Fruit fly (Drosophila melanogaster): Measurements from ENCODE around the gene Saf6.

Gene Saf6

dm6 chr2L:841708-842107, 26.0 kb upstream of the Saf6 start (continued):
- no peak for TF ChIP-seq CG12744 (GFP tag; optimal IDR thresholded peaks at IDR 0.05)
- no peak for TF ChIP-seq CTCF (GFP tag; optimal IDR thresholded peaks at IDR 0.05)
- peak; percentile 18 for TF ChIP-seq CG17568 (GFP tag; optimal IDR thresholded peaks at IDR 0.05)
- peak; percentile 79 for TF ChIP-seq CG3847 (GFP tag; IDR thresholded peaks at IDR 0.05)
- peak; percentile 66; the same call in 2 of the 3 replicates for TF ChIP-seq C15 (GFP tag; IDR thresholded peaks at IDR 0.05)
- TF ChIP-seq CG8944 (GFP tag; optimal IDR thresholded peaks at IDR 0.05), result peak; percentile 65
- TF ChIP-seq so (GFP tag; IDR thresholded peaks at IDR 0.05), result peak; percentile 78
- no peak for TF ChIP-seq bbx (GFP tag; IDR thresholded peaks at IDR 0.05; ENCODE audit: partially characterized antibody)
- TF ChIP-seq Jarid2 (GFP tag; optimal IDR thresholded peaks at IDR 0.05), result peak; percentile 4
- TF ChIP-seq Kr (GFP tag; optimal IDR thresholded peaks at IDR 0.05), result no peak
- peak; percentile 90 for TF ChIP-seq CG12769 (tag; optimal IDR thresholded peaks at IDR 0.05)
- TF ChIP-seq danr (GFP tag; IDR thresholded peaks at IDR 0.05), result peak; percentile 49; the same call in 1 of the 2 replicates
- peak; percentile 73 for TF ChIP-seq Blimp-1 (GFP tag; optimal IDR thresholded peaks at IDR 0.05)
- TF ChIP-seq CG13296 (GFP tag; optimal IDR thresholded peaks at IDR 0.05), result peak; percentile 69
- peak; percentile 48 for TF ChIP-seq sug (tag; optimal IDR thresholded peaks at IDR 0.05)
- TF ChIP-seq Mes4 (GFP tag; optimal IDR thresholded peaks at IDR 0.05), result peak; percentile 63
- peak; percentile 38 for TF ChIP-seq CG8290 (GFP tag; optimal IDR thresholded peaks at IDR 0.05)
- peak in 1 of 2 experiments; percentile 79 for TF ChIP-seq CG8290 (tag; optimal IDR thresholded peaks at IDR 0.05)
- peak; percentile 89 for TF ChIP-seq vvl (GFP tag; IDR thresholded peaks at IDR 0.05)
- peak; percentile 24 for TF ChIP-seq exex (tag; optimal IDR thresholded peaks at IDR 0.05)
- TF ChIP-seq gsb-n (tag; optimal IDR thresholded peaks at IDR 0.05), result no peak
- peak; percentile 51 for TF ChIP-seq Abd-B (GFP tag; optimal IDR thresholded peaks at IDR 0.05)
- TF ChIP-seq CG7987 (GFP tag; optimal IDR thresholded peaks at IDR 0.05), result no peak
- TF ChIP-seq dmrt99B (tag; optimal IDR thresholded peaks at IDR 0.05), result peak; percentile 69
- TF ChIP-seq cato (GFP tag; optimal IDR thresholded peaks at IDR 0.05; ENCODE audit: borderline replicate concordance), result no peak
- peak; percentile 79 for TF ChIP-seq E2f1 (GFP tag; IDR thresholded peaks at IDR 0.05)
- peak; percentile 69 for TF ChIP-seq unpg (GFP tag; optimal IDR thresholded peaks at IDR 0.05)
- TF ChIP-seq CG6254 (GFP tag; optimal IDR thresholded peaks at IDR 0.05), result peak; percentile 56
- no peak for TF ChIP-seq salm (tag; optimal IDR thresholded peaks at IDR 0.05)
- no peak for TF ChIP-seq luna (GFP tag; optimal IDR thresholded peaks at IDR 0.05)
- peak; percentile 82 for TF ChIP-seq ranshi (GFP tag; IDR thresholded peaks at IDR 0.05)
- peak; percentile 81 for TF ChIP-seq tgo (GFP tag; IDR thresholded peaks at IDR 0.05)
- TF ChIP-seq CG10267 (tag; optimal IDR thresholded peaks at IDR 0.05), result peak; percentile 43
- peak; percentile 93 for TF ChIP-seq Dbx (GFP tag; IDR thresholded peaks at IDR 0.05)
- TF ChIP-seq Elba2 (GFP tag; optimal IDR thresholded peaks at IDR 0.05), result no peak
- no peak for TF ChIP-seq CG10565 (GFP tag; optimal IDR thresholded peaks at IDR 0.05)
- peak; percentile 80 for TF ChIP-seq Ptx1 (GFP tag; IDR thresholded peaks at IDR 0.05)
- peak; percentile 2 for TF ChIP-seq CG15601 (tag; optimal IDR thresholded peaks at IDR 0.05)
- TF ChIP-seq pan (optimal IDR thresholded peaks at IDR 0.05), result no peak
- TF ChIP-seq pan (GFP tag; optimal IDR thresholded peaks at IDR 0.05 in 1 of 2, IDR thresholded peaks at IDR 0.05 in 1 of 2), result peak in 1 of 2 experiments; percentile 83
- no peak for TF ChIP-seq CG3726 (GFP tag; IDR thresholded peaks at IDR 0.05)
- peak; percentile 62 for TF ChIP-seq az2 (GFP tag; optimal IDR thresholded peaks at IDR 0.05)
- no peak for TF ChIP-seq Dip2 (GFP tag; IDR thresholded peaks at IDR 0.05)
- peak; percentile 87 for TF ChIP-seq NFAT (GFP tag; IDR thresholded peaks at IDR 0.05)
- TF ChIP-seq HmgD (GFP tag; optimal IDR thresholded peaks at IDR 0.05), result no peak
- peak; percentile 69 for TF ChIP-seq CoRest (tag; optimal IDR thresholded peaks at IDR 0.05)
- no peak for TF ChIP-seq fru (optimal IDR thresholded peaks at IDR 0.05)
- TF ChIP-seq CG8359 (GFP tag; optimal IDR thresholded peaks at IDR 0.05; ENCODE audit: borderline replicate concordance), result no peak
- TF ChIP-seq z (GFP tag; IDR thresholded peaks at IDR 0.05), result 0 out of 3 replicates have a peak, but pooled peaks have one; percentile 43
- TF ChIP-seq HHEX (GFP tag; optimal IDR thresholded peaks at IDR 0.05), result peak; percentile 72
- no peak for TF ChIP-seq CG42726 (GFP tag; IDR thresholded peaks at IDR 0.05; ENCODE audit: partially characterized antibody)
- TF ChIP-seq CG14014 (GFP tag; IDR thresholded peaks at IDR 0.05), result peak; percentile 88
